Fruit fly (Drosophila melanogaster): ENCODE data around the gene CG9992.

DNA sequence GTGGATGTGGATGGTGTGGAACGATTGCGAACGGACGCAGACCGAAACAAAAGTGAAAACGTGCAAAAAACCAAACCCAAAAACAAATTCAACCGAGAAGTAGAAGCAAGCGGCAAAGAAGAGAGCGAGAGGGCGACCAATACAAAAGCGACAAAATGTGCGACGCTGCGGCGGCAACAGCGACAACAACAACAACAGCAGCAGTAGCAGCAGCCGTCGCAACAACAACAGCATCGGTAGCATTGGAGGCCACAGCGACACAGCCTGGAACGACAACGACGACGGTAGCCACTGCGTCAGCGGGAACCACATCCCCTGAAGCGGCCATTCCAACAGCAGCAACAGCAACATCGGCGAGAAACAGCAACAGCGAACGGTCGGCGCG, 38.4 kb upstream of the CG9992 start:
- TF ChIP-seq CG34367 (tag; optimal IDR thresholded peaks at IDR 0.05) = no peak
- TF ChIP-seq Snoo (tag; optimal IDR thresholded peaks at IDR 0.05) = no peak
- TF ChIP-seq rn (GFP tag; IDR thresholded peaks at IDR 0.05) = no peak
- TF ChIP-seq EcR (GFP tag; optimal IDR thresholded peaks at IDR 0.05) = no peak

Data from whole organism, pupa.